Worm (Caenorhabditis elegans): ENCODE data around the gene pqn-70.

pqn-70 gene

DNA sequence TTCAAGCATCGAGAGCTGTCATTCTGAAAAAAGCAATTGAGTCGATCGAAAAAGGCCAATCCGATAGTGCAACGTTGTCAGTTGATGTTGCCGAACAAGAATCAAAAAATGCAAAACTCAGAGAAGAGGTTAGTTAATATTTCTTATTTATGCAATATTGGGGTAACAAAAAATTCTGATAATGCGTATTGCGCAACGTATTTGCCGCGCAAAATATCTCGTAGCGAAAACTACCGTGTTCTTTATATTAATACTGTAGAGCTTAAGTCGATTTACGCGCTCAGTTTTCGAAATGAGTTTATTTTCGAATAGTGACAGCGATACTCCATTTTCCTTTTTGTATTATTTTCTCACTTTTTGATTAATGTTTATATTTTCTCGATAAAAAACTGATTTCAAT is 16.5 kb upstream of the pqn-70 start:
- no peak for TF ChIP-seq hnd-1 (tag; optimal IDR thresholded peaks at IDR 0.05)
- no peak for TF ChIP-seq pes-1 (GFP tag; IDR thresholded peaks at IDR 0.05)
- no peak for TF ChIP-seq tbx-11 (GFP tag; IDR thresholded peaks at IDR 0.05)
- TF ChIP-seq ets-7 (tag; optimal IDR thresholded peaks at IDR 0.05): no peak
- no peak for TF ChIP-seq aly-1 (tag; optimal IDR thresholded peaks at IDR 0.05)

DNA sequence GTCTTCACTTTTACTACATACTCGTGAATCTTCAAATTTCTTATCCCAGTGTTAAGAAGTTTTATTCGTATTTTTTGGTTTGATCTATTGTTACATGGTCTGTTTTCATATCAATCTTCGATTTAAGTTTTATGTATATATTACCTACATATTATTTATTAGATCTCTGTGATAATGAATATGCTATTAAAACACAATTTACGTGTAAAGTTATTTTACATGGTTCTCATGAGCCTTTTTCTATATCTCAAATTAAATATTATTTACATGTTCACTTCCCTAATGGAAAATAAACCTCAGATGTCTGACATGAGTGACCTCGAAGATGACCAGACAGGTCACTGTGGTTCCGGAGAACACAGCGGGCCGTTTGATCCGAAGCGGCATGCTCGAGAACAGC is 16.0 kb upstream of the pqn-70 start, which contains the start of gene mxl-1:
Gene mxl-1 (plus strand): TSS at position 301 of the 400 bp plus-strand sequence.
- TF ChIP-seq sea-1 (GFP tag; conservative IDR thresholded peaks at IDR 0.05) (no peak), F13C5.2 (tag; optimal IDR thresholded peaks at IDR 0.05) (no peak), ceh-13 (GFP tag; optimal IDR thresholded peaks at IDR 0.05) (no peak), ets-7 (tag; optimal IDR thresholded peaks at IDR 0.05) (no peak), hmbx-1 (tag; optimal IDR thresholded peaks at IDR 0.05) (no peak), ama-1 (optimal IDR thresholded peaks at IDR 0.05) (no peak), hnd-1 (tag; optimal IDR thresholded peaks at IDR 0.05) (no peak), B0310.2 (tag; optimal IDR thresholded peaks at IDR 0.05) (no peak), ceh-36 (tag; optimal IDR thresholded peaks at IDR 0.05) (no peak), tbx-11 (GFP tag; IDR thresholded peaks at IDR 0.05) (no peak), aly-1 (tag; optimal IDR thresholded peaks at IDR 0.05) (no peak), hmg-4 (GFP tag; optimal IDR thresholded peaks at IDR 0.05) (no peak)

ce11 chrV:11241580-11241979 is 13.1 kb upstream of the pqn-70 start, which contains the start of gene pgap-1:
Gene pgap-1 (plus strand): TSS chrV:11241880.
- TF ChIP-seq pes-1 (GFP tag; IDR thresholded peaks at IDR 0.05) (no peak), ets-7 (tag; optimal IDR thresholded peaks at IDR 0.05) (no peak), flt-1 (GFP tag; IDR thresholded peaks at IDR 0.05) (no peak), aly-1 (tag; optimal IDR thresholded peaks at IDR 0.05) (no peak), tbx-11 (GFP tag; IDR thresholded peaks at IDR 0.05) (no peak), hnd-1 (tag; optimal IDR thresholded peaks at IDR 0.05) (no peak), ceh-13 (GFP tag; optimal IDR thresholded peaks at IDR 0.05) (no peak), scrt-1 (GFP tag; IDR thresholded peaks at IDR 0.05) (no peak), hmg-4 (GFP tag; optimal IDR thresholded peaks at IDR 0.05) (no peak), ama-1 (optimal IDR thresholded peaks at IDR 0.05) (no peak), sea-1 (GFP tag; conservative IDR thresholded peaks at IDR 0.05) (no peak)

ce11 chrV:11239187-11239725 is 10.8 kb upstream of the pqn-70 start, which contains the start of the genes dvc-1 and ima-1:
Gene dvc-1 (minus strand): TSS chrV:11239331.
Gene ima-1 (plus strand): TSS chrV:11239675.
- TF ChIP-seq ama-1 (optimal IDR thresholded peaks at IDR 0.05) (no peak), hnd-1 (tag; optimal IDR thresholded peaks at IDR 0.05) (peak; percentile 43), F13C5.2 (tag; optimal IDR thresholded peaks at IDR 0.05) (peak; percentile 90), sea-1 (GFP tag; conservative IDR thresholded peaks at IDR 0.05) (peak; percentile 75), ceh-36 (tag; optimal IDR thresholded peaks at IDR 0.05) (peak; percentile 69), tra-4 (tag; optimal IDR thresholded peaks at IDR 0.05) (no peak), tbx-11 (GFP tag; IDR thresholded peaks at IDR 0.05) (peak; percentile 69; the same call in 1 of the 2 replicates), B0310.2 (tag; optimal IDR thresholded peaks at IDR 0.05) (no peak), scrt-1 (GFP tag; IDR thresholded peaks at IDR 0.05) (peak; percentile 55; the same call in 1 of the 2 replicates), ets-7 (tag; optimal IDR thresholded peaks at IDR 0.05) (peak; percentile 0), tbx-37 (GFP tag; conservative IDR thresholded peaks at IDR 0.05) (peak; percentile 74), hmg-4 (GFP tag; optimal IDR thresholded peaks at IDR 0.05) (peak; percentile 50), ceh-13 (GFP tag; optimal IDR thresholded peaks at IDR 0.05) (peak; percentile 65), hmbx-1 (tag; optimal IDR thresholded peaks at IDR 0.05) (peak; percentile 12), pes-1 (GFP tag; IDR thresholded peaks at IDR 0.05) (no peak), flt-1 (GFP tag; IDR thresholded peaks at IDR 0.05) (peak; percentile 76), aly-1 (tag; optimal IDR thresholded peaks at IDR 0.05) (no peak)

DNA sequence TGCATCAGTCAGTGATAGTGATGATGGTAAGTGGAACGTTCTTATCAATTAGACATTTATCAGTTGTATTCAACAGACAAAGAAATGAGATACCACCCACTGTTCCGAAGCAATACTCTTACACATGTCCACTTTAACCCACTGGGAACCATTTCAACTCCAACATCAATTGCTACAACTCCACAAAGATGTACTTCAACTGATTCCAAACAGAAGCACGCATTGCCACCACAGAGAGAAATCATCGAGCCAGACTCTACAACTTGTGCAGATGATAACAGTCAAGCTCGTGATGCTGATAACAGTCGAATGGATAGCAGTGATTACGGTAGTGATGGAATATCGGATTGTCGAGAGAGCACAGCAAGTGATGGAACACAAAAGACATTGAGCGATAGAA is 7.4 kb upstream of the pqn-70 start:
- TF ChIP-seq tbx-37 (GFP tag; conservative IDR thresholded peaks at IDR 0.05) (no peak), F13C5.2 (tag; optimal IDR thresholded peaks at IDR 0.05) (no peak), hnd-1 (tag; optimal IDR thresholded peaks at IDR 0.05) (no peak), aly-1 (tag; optimal IDR thresholded peaks at IDR 0.05) (no peak), tbx-11 (GFP tag; IDR thresholded peaks at IDR 0.05) (no peak), tra-4 (tag; optimal IDR thresholded peaks at IDR 0.05) (no peak), sea-1 (GFP tag; conservative IDR thresholded peaks at IDR 0.05) (no peak), ama-1 (optimal IDR thresholded peaks at IDR 0.05) (no peak), ceh-13 (GFP tag; optimal IDR thresholded peaks at IDR 0.05) (no peak)

DNA sequence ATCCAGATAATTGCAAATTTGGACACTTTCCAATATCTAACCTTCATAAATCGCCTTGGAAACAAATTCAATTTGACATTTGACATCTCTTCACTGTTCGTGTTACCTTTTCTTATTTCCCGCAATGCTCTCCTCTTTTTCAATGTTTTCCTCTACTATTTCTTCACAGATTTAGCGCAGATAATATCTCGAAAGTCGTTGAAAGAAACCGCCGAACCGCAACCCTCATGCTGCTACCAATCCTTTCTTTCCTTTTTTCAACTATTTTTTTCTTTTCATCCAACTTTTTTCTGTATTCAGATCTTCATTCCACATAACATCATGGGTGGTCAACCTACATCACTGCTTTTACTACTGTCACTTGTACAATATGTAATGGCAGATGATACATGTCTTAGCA is 5.8 kb upstream of the pqn-70 start, which contains the start of gene T19B10.5:
Gene T19B10.5 (plus strand): TSS at position 301 of the 400 bp plus-strand sequence.
- TF ChIP-seq hmg-4 (GFP tag; optimal IDR thresholded peaks at IDR 0.05): no peak
- TF ChIP-seq tra-4 (tag; optimal IDR thresholded peaks at IDR 0.05): no peak
- TF ChIP-seq ama-1 (optimal IDR thresholded peaks at IDR 0.05): no peak
- TF ChIP-seq B0310.2 (tag; optimal IDR thresholded peaks at IDR 0.05): no peak

DNA sequence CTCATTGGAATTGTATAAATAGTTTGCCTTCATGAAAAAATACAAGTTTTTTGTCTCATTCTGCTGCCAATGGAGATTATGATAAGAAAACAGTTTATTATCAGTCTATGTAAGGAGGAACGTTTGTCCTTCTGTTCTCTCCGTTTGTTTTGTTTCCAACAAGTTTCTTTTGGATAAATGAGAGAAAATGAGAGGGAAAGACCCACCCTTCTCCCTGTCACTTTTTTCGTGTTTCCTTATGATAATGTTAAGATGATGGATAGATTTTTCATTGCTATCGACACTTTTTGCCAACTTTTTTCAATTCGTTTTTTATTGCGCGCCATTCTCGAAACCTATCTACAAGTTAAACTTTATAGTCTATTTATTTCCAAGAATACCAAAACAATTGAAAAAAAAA is 2.7 kb upstream of the pqn-70 start:
- no peak for TF ChIP-seq ets-7 (tag; optimal IDR thresholded peaks at IDR 0.05)
- no peak for TF ChIP-seq scrt-1 (GFP tag; IDR thresholded peaks at IDR 0.05)
- TF ChIP-seq aly-1 (tag; optimal IDR thresholded peaks at IDR 0.05): no peak
- no peak for TF ChIP-seq tbx-11 (GFP tag; IDR thresholded peaks at IDR 0.05)
- no peak for TF ChIP-seq ceh-13 (GFP tag; optimal IDR thresholded peaks at IDR 0.05)
- no peak for TF ChIP-seq tra-4 (tag; optimal IDR thresholded peaks at IDR 0.05)
- TF ChIP-seq pes-1 (GFP tag; IDR thresholded peaks at IDR 0.05): no peak
- no peak for TF ChIP-seq flt-1 (GFP tag; IDR thresholded peaks at IDR 0.05)
- no peak for TF ChIP-seq sea-1 (GFP tag; conservative IDR thresholded peaks at IDR 0.05)
- TF ChIP-seq hnd-1 (tag; optimal IDR thresholded peaks at IDR 0.05): no peak
- TF ChIP-seq B0310.2 (tag; optimal IDR thresholded peaks at IDR 0.05): no peak
- no peak for TF ChIP-seq hmbx-1 (tag; optimal IDR thresholded peaks at IDR 0.05)
- TF ChIP-seq hmg-4 (GFP tag; optimal IDR thresholded peaks at IDR 0.05): no peak
- no peak for TF ChIP-seq ceh-36 (tag; optimal IDR thresholded peaks at IDR 0.05)
- TF ChIP-seq tbx-37 (GFP tag; conservative IDR thresholded peaks at IDR 0.05): no peak
- no peak for TF ChIP-seq ama-1 (optimal IDR thresholded peaks at IDR 0.05)
- TF ChIP-seq F13C5.2 (tag; optimal IDR thresholded peaks at IDR 0.05): no peak
